Worm (Caenorhabditis elegans) whole organism, young adult: ENCODE data around the gene myrf-1.

ENCODE experiments used
- F55B11.4 ChIP-seq: sonication (generic microtip); optimal IDR thresholded peaks from 2 replicates; lab custom pipeline; 2016; ENCODE audit warnings: missing compliant biosample characterization, missing genetic modification characterization, borderline replicate concordance; ENCODE audit not compliant: insufficient read depth
- Y53F4B.3 ChIP-seq: fragments of 200-800 bp; sonication (Bioruptor generic); IDR thresholded peaks from 2 replicates; pipeline ENCODE4 v1.3.6; 2022; ENCODE audit warnings: missing genetic modification reagents, missing genetic modification characterization, missing compliant biosample characterization
- Y79H2A.3 ChIP-seq: fragments of 200-800 bp; sonication (Bioruptor generic); conservative IDR thresholded peaks from 2 replicates; pipeline ENCODE4 v1.3.6; 2022; ENCODE audit warnings: missing genetic modification reagents, missing genetic modification characterization, missing compliant biosample characterization
- akir-1 ChIP-seq: fragments of 200-800 bp; sonication (Bioruptor generic); optimal IDR thresholded peaks from 2 replicates; lab custom pipeline; 2018; ENCODE audit warnings: mild to moderate bottlenecking, missing genetic modification characterization, moderate library complexity, missing compliant biosample characterization
- aptf-2 ChIP-seq: fragments of 200-800 bp; sonication (Bioruptor generic); conservative IDR thresholded peaks from 2 replicates; pipeline ENCODE4 v1.3.6; 2022; ENCODE audit warnings: missing genetic modification reagents, missing genetic modification characterization, missing compliant biosample characterization
- bed-1 ChIP-seq: fragments of 200-800 bp; sonication (Bioruptor generic); IDR thresholded peaks from 2 replicates; pipeline ENCODE4 v1.3.6; 2022; ENCODE audit warnings: missing genetic modification reagents, missing genetic modification characterization, missing compliant biosample characterization
- cebp-2 ChIP-seq: fragments of 200-800 bp; sonication (Bioruptor generic); IDR thresholded peaks from 2 replicates; pipeline ENCODE4 v1.3.6; 2022; ENCODE audit warnings: missing genetic modification characterization, missing compliant biosample characterization
- ceh-79 ChIP-seq: sonication (generic microtip); optimal IDR thresholded peaks from 2 replicates; lab custom pipeline; 2017; ENCODE audit warnings: mild to moderate bottlenecking, missing genetic modification characterization, missing compliant biosample characterization
- chd-7 ChIP-seq: sonication (generic microtip); optimal IDR thresholded peaks from 2 replicates; lab custom pipeline; 2016; ENCODE audit warnings: mild to moderate bottlenecking, missing genetic modification characterization, moderate library complexity, missing compliant biosample characterization
- dpff-1 ChIP-seq: sonication (generic microtip); optimal IDR thresholded peaks from 2 replicates; lab custom pipeline; 2017; ENCODE audit warnings: mild to moderate bottlenecking, missing genetic modification characterization, missing compliant biosample characterization
- dpl-1 ChIP-seq: fragments of 150-350 bp; optimal IDR thresholded peaks from 2 replicates; lab custom pipeline; 2014; ENCODE audit warnings: missing biosample characterization, missing genetic modification reagents, missing genetic modification characterization
- egrh-3 ChIP-seq: fragments of 200-800 bp; sonication (Bioruptor generic); IDR thresholded peaks from 2 replicates; pipeline ENCODE4 v1.3.6; 2022; ENCODE audit warnings: missing genetic modification reagents, missing genetic modification characterization, missing compliant biosample characterization
- ekl-4 ChIP-seq: fragments of 200-800 bp; sonication (Bioruptor generic); IDR thresholded peaks from 2 replicates; pipeline ENCODE4 v1.3.6; 2022; ENCODE audit warnings: missing genetic modification reagents, missing genetic modification characterization, missing compliant biosample characterization
- hlh-12 ChIP-seq: sonication (generic microtip); optimal IDR thresholded peaks from 2 replicates; lab custom pipeline; 2016; ENCODE audit warnings: missing genetic modification characterization, missing compliant biosample characterization
- hmg-20 ChIP-seq: fragments of 200-800 bp; sonication (Bioruptor generic); IDR thresholded peaks from 2 replicates; pipeline ENCODE4 v1.3.6; 2022; ENCODE audit warnings: missing genetic modification reagents, missing genetic modification characterization, missing compliant biosample characterization
- hrde-1 ChIP-seq: sonication (generic microtip); optimal IDR thresholded peaks from 2 replicates; lab custom pipeline; 2016; ENCODE audit warnings: missing genetic modification characterization, mild to moderate bottlenecking, missing compliant biosample characterization, moderate library complexity, missing genotype, missing genetic modification reagents, borderline replicate concordance
- let-526 ChIP-seq: fragments of 200-800 bp; sonication (Bioruptor generic); IDR thresholded peaks from 2 replicates; pipeline ENCODE4 v1.3.6; 2022; ENCODE audit warnings: missing genetic modification reagents, missing genetic modification characterization, missing compliant biosample characterization
- lin-35 ChIP-seq, 3 experiments: fragments of 150-350 bp in 2 of 3; sonication (generic microtip) in 1 of 3; optimal IDR thresholded peaks; 2 replicates each; lab custom pipeline; 2014 to 2018; ENCODE audit warnings: missing biosample characterization in 3 of 3, missing genetic modification characterization in 3 of 3, missing genetic modification reagents in 3 of 3
- lin-40 ChIP-seq: sonication (generic microtip); optimal IDR thresholded peaks from 2 replicates; lab custom pipeline; 2016; ENCODE audit warnings: missing genetic modification characterization, mild to moderate bottlenecking, missing compliant biosample characterization, missing genotype, missing genetic modification reagents
- lir-1 ChIP-seq: fragments of 200-800 bp; sonication (Bioruptor generic); conservative IDR thresholded peaks from 2 replicates; pipeline ENCODE4 v1.3.6; 2022; ENCODE audit warnings: missing genetic modification reagents, missing genetic modification characterization, missing compliant biosample characterization
- lsl-1 ChIP-seq: fragments of 200-800 bp; sonication (Bioruptor generic); optimal IDR thresholded peaks from 2 replicates; lab custom pipeline; 2018; ENCODE audit warnings: mild to moderate bottlenecking, missing genetic modification characterization, moderate library complexity, missing compliant biosample characterization
- madf-3 ChIP-seq: fragments of 200-800 bp; sonication (Bioruptor generic); IDR thresholded peaks from 2 replicates; pipeline ENCODE4 v1.3.6; 2022; ENCODE audit warnings: missing genetic modification reagents, missing genetic modification characterization, missing compliant biosample characterization
- madf-8 ChIP-seq: fragments of 200-800 bp; sonication (Bioruptor generic); conservative IDR thresholded peaks from 2 replicates; pipeline ENCODE4 v1.3.6; 2022; ENCODE audit warnings: missing genetic modification reagents, missing genetic modification characterization, missing compliant biosample characterization
- mcd-1 ChIP-seq: fragments of 200-800 bp; sonication (Bioruptor generic); IDR thresholded peaks from 2 replicates; pipeline ENCODE4 v1.3.6; 2022; ENCODE audit warnings: missing genetic modification reagents, missing genetic modification characterization, missing compliant biosample characterization
- mel-28 ChIP-seq: sonication (generic microtip); optimal IDR thresholded peaks from 2 replicates; lab custom pipeline; 2016; ENCODE audit warnings: borderline replicate concordance, mild to moderate bottlenecking, missing genetic modification characterization, missing compliant biosample characterization
- nfyb-1 ChIP-seq: fragments of 200-800 bp; sonication (Bioruptor generic); IDR thresholded peaks from 2 replicates; pipeline ENCODE4 v1.3.6; 2022; ENCODE audit warnings: missing genetic modification reagents, missing genetic modification characterization, missing compliant biosample characterization
- nhr-120 ChIP-seq: fragments of 200-800 bp; sonication (Bioruptor generic); IDR thresholded peaks from 2 replicates; pipeline ENCODE4 v1.3.6; 2022; ENCODE audit warnings: missing genetic modification characterization, missing compliant biosample characterization
- nhr-27 ChIP-seq: fragments of 200-800 bp; sonication (Bioruptor generic); optimal IDR thresholded peaks from 2 replicates; lab custom pipeline; 2018; ENCODE audit warnings: mild to moderate bottlenecking, missing genetic modification characterization, moderate library complexity, missing compliant biosample characterization
- nhr-90 ChIP-seq: sonication (generic microtip); optimal IDR thresholded peaks from 2 replicates; lab custom pipeline; 2016; ENCODE audit warnings: missing genotype, mild to moderate bottlenecking, missing genetic modification characterization, missing compliant biosample characterization
- sea-2 ChIP-seq: fragments of 200-800 bp; sonication (Bioruptor generic); IDR thresholded peaks from 2 replicates; pipeline ENCODE4 v1.3.6; 2022; ENCODE audit warnings: missing genetic modification characterization, missing compliant biosample characterization
- snpc-1.3 ChIP-seq: sonication (generic microtip); optimal IDR thresholded peaks from 2 replicates; lab custom pipeline; 2017; ENCODE audit warnings: missing genetic modification characterization, mild to moderate bottlenecking, missing compliant biosample characterization, antibody characterized with exemption, moderate library complexity, missing genotype, missing genetic modification reagents; ENCODE audit not compliant: insufficient read depth
- snpc-3.4 ChIP-seq: sonication (generic microtip); optimal IDR thresholded peaks from 2 replicates; lab custom pipeline; 2017; ENCODE audit warnings: missing genetic modification characterization, mild to moderate bottlenecking, missing compliant biosample characterization, antibody characterized with exemption, moderate library complexity, missing genotype, missing genetic modification reagents
- snpc-4 ChIP-seq, 5 experiments: fragments of 150-350 bp in 1 of 5; sonication (generic microtip) in 4 of 5; optimal IDR thresholded peaks; 2 replicates each; lab custom pipeline; 2014 to 2018; ENCODE audit warnings: missing genetic modification characterization in 5 of 5, missing biosample characterization in 3 of 5, antibody characterized with exemption in 2 of 5, mild to moderate bottlenecking in 2 of 5, missing compliant biosample characterization in 2 of 5, missing genotype in 2 of 5, moderate library complexity in 2 of 5, missing genetic modification reagents in 1 of 5
- unc-62 ChIP-seq: fragments of 150-350 bp; optimal IDR thresholded peaks from 2 replicates; lab custom pipeline; 2014; ENCODE audit warnings: missing biosample characterization, missing genetic modification reagents, missing genetic modification characterization
- zim-3 ChIP-seq: sonication (generic microtip); optimal IDR thresholded peaks from 2 replicates; lab custom pipeline; 2017; ENCODE audit warnings: mild to moderate bottlenecking, missing genetic modification characterization, moderate library complexity, missing compliant biosample characterization
- ztf-28 ChIP-seq: fragments of 200-800 bp; sonication (Bioruptor generic); IDR thresholded peaks from 2 replicates; pipeline ENCODE4 v1.3.6; 2022; ENCODE audit warnings: missing genetic modification reagents, missing genetic modification characterization, missing compliant biosample characterization
- ztf-3 ChIP-seq: fragments of 200-800 bp; sonication (Bioruptor generic); optimal IDR thresholded peaks from 2 replicates; lab custom pipeline; 2018; ENCODE audit warnings: mild to moderate bottlenecking, missing genetic modification characterization, missing compliant biosample characterization

The myrf-1 gene

ce11 chrII:10476959-10477358, 25.4 kb downstream of the myrf-1 start, which contains the start of gene ZK666.4:
Gene ZK666.4, plus strand, starts transcription at chrII:10477259.
- no peak for TF ChIP-seq chd-7 (tag; lab: Kevin White, UChicago)
- TF ChIP-seq Y79H2A.3 (GFP tag; lab: Robert Waterston, UW), result no peak
- no peak for TF ChIP-seq Y53F4B.3
- TF ChIP-seq nhr-90, result no peak
- no peak for TF ChIP-seq nhr-27
- TF ChIP-seq snpc-1.3, result no peak
- no peak for TF ChIP-seq snpc-3.4
- TF ChIP-seq madf-8 (GFP tag; lab: Robert Waterston, UW), result no peak
- no peak for TF ChIP-seq mel-28

ce11 chrII:10476039-10476438, 26.3 kb downstream of the myrf-1 start, which contains the start of gene clec-58:
Gene clec-58, minus strand, starts transcription at chrII:10476139.
- TF ChIP-seq snpc-3.4, result no peak
- TF ChIP-seq Y53F4B.3, result no peak
- no peak for TF ChIP-seq cebp-2 (GFP tag; lab: Robert Waterston, UW)
- no peak for TF ChIP-seq unc-62 (GFP tag; lab: Kevin White, UChicago)
- TF ChIP-seq hlh-12, result no peak
- TF ChIP-seq dpff-1, result no peak
- TF ChIP-seq ztf-28, result no peak
- no peak for TF ChIP-seq snpc-4 (GFP tag; optimal IDR thresholded peaks at IDR 0.05; lab: Kevin White, UChicago)
- TF ChIP-seq snpc-4 (tag; optimal IDR thresholded peaks at IDR 0.05; lab: Kevin White, UChicago), result no peak
- no peak for TF ChIP-seq aptf-2
- TF ChIP-seq mcd-1 (GFP tag; lab: Robert Waterston, UW), result no peak
- no peak for TF ChIP-seq hmg-20 (GFP tag; lab: Robert Waterston, UW)
- TF ChIP-seq lir-1 (GFP tag; lab: Robert Waterston, UW), result no peak
- no peak for TF ChIP-seq ekl-4 (GFP tag; lab: Robert Waterston, UW)
- TF ChIP-seq nhr-120, result no peak
- TF ChIP-seq ceh-79 (tag; lab: Kevin White, UChicago), result no peak

ce11 chrII:10471790-10472189, 30.6 kb downstream of the myrf-1 start, which contains the start of gene ZK666.2:
Gene ZK666.2, minus strand, starts transcription at chrII:10471890.
- no peak for TF ChIP-seq nhr-27
- TF ChIP-seq lin-35 (GFP tag; optimal IDR thresholded peaks at IDR 0.05; lab: Kevin White, UChicago), result no peak
- TF ChIP-seq nfyb-1, result no peak
- TF ChIP-seq dpl-1, result no peak
- TF ChIP-seq dpff-1, result no peak
- no peak for TF ChIP-seq egrh-3 (GFP tag; lab: Robert Waterston, UW)
- TF ChIP-seq hrde-1 (tag; lab: Kevin White, UChicago), result no peak
- no peak for TF ChIP-seq sea-2 (GFP tag; lab: Robert Waterston, UW)
- TF ChIP-seq ztf-3 (GFP tag; lab: Kevin White, UChicago), result no peak
- no peak for TF ChIP-seq madf-3
- no peak for TF ChIP-seq lsl-1 (GFP tag; lab: Kevin White, UChicago)
- no peak for TF ChIP-seq F55B11.4 (tag; lab: Kevin White, UChicago)
- no peak for TF ChIP-seq let-526 (GFP tag; lab: Robert Waterston, UW)

ce11 chrII:10471247-10471646, 31.1 kb downstream of the myrf-1 start, which contains the start of gene ZK666.1:
Gene ZK666.1, minus strand, starts transcription at chrII:10471347.
- TF ChIP-seq madf-8 (GFP tag; lab: Robert Waterston, UW), result no peak
- no peak for TF ChIP-seq hlh-12
- no peak for TF ChIP-seq akir-1 (GFP tag; lab: Kevin White, UChicago)
- TF ChIP-seq zim-3 (tag; lab: Kevin White, UChicago), result no peak
- no peak for TF ChIP-seq bed-1 (GFP tag; lab: Robert Waterston, UW)
- no peak for TF ChIP-seq lin-40 (tag; lab: Kevin White, UChicago)
